Worm (Caenorhabditis elegans) whole organism, L1 larva: ENCODE results near the gene flp-6.

Experiments used
- C04F5.9 ChIP-seq: sonication (generic microtip); optimal IDR thresholded peaks from 2 replicates; lab custom pipeline; 2016; ENCODE audit warnings: missing genetic modification characterization, missing compliant biosample characterization
- Y116A8C.19 ChIP-seq: sonication (generic microtip); optimal IDR thresholded peaks from 2 replicates; lab custom pipeline; 2016; ENCODE audit warnings: missing compliant biosample characterization, missing genetic modification characterization, borderline replicate concordance
- aha-1 ChIP-seq: fragments of 150-350 bp; optimal IDR thresholded peaks from 2 replicates; lab custom pipeline; 2014; ENCODE audit warnings: missing biosample characterization, missing genetic modification characterization
- alr-1 ChIP-seq: fragments of 200-800 bp; sonication (Bioruptor generic); optimal IDR thresholded peaks from 2 replicates; lab custom pipeline; 2018; ENCODE audit warnings: borderline replicate concordance, mild to moderate bottlenecking, missing genetic modification characterization, missing compliant biosample characterization
- aly-2 ChIP-seq: fragments of 150-350 bp; optimal IDR thresholded peaks from 2 replicates; lab custom pipeline; 2014; ENCODE audit warnings: missing biosample characterization, missing genetic modification characterization
- blmp-1 ChIP-seq: fragments of 150-350 bp; optimal IDR thresholded peaks from 2 replicates; lab custom pipeline; 2014; ENCODE audit warnings: missing biosample characterization, missing genetic modification characterization
- ceh-82 ChIP-seq, 3 experiments: fragments of 150-350 bp in 1 of 3; sonication (generic microtip) in 2 of 3; optimal IDR thresholded peaks; 2 replicates each; lab custom pipeline; 2014 to 2017; ENCODE audit warnings: missing biosample characterization in 3 of 3, missing genetic modification characterization in 3 of 3
- ceh-88 ChIP-seq: fragments of 200-800 bp; sonication (Bioruptor generic); IDR thresholded peaks from 2 replicates; pipeline ENCODE4 v1.3.6; 2022; ENCODE audit warnings: missing genetic modification characterization, missing compliant biosample characterization
- efl-1 ChIP-seq, 4 experiments: fragments of 150-350 bp; optimal IDR thresholded peaks in 3 of 4; peaks in 1 of 4; 1 replicate in 1 of 4; 2 replicates in 3 of 4; lab custom pipeline; 2014; ENCODE audit warnings: missing biosample characterization in 2 of 4, missing genetic modification characterization in 2 of 4, missing genetic modification reagents in 2 of 4
- efl-3 ChIP-seq: fragments of 200-800 bp; sonication (Bioruptor generic); optimal IDR thresholded peaks from 2 replicates; lab custom pipeline; 2018; ENCODE audit warnings: mild to moderate bottlenecking, missing genetic modification characterization, missing compliant biosample characterization
- egl-13 ChIP-seq: sonication (generic microtip); optimal IDR thresholded peaks from 2 replicates; lab custom pipeline; 2016; ENCODE audit warnings: missing genotype, missing genetic modification reagents, missing genetic modification characterization, missing compliant biosample characterization
- hlh-17 ChIP-seq: fragments of 200-800 bp; sonication (Bioruptor generic); optimal IDR thresholded peaks from 2 replicates; lab custom pipeline; 2018; ENCODE audit warnings: missing genetic modification characterization, mild to moderate bottlenecking, missing compliant biosample characterization, moderate library complexity, borderline replicate concordance
- irx-1 ChIP-seq: sonication (generic microtip); optimal IDR thresholded peaks from 2 replicates; lab custom pipeline; 2016; ENCODE audit warnings: missing genetic modification characterization, missing compliant biosample characterization
- isw-1 ChIP-seq: fragments of 200-800 bp; sonication (Bioruptor generic); IDR thresholded peaks from 2 replicates; pipeline ENCODE4 v1.3.6; 2022; ENCODE audit warnings: missing genetic modification characterization, missing compliant biosample characterization
- jun-1 ChIP-seq: fragments of 150-350 bp; optimal IDR thresholded peaks from 2 replicates; lab custom pipeline; 2014; ENCODE audit warnings: missing biosample characterization, missing genetic modification reagents, missing genetic modification characterization
- lin-13 ChIP-seq: fragments of 150-350 bp; optimal IDR thresholded peaks from 2 replicates; lab custom pipeline; 2014; ENCODE audit warnings: missing biosample characterization, missing genetic modification reagents, missing genetic modification characterization
- lin-14 ChIP-seq: fragments of 200-800 bp; sonication (Bioruptor generic); optimal IDR thresholded peaks from 2 replicates; lab custom pipeline; 2018; ENCODE audit warnings: mild to moderate bottlenecking, missing genetic modification characterization, moderate library complexity, missing compliant biosample characterization
- lin-15B ChIP-seq: fragments of 150-350 bp; sonication (generic microtip); optimal IDR thresholded peaks from 3 replicates; lab custom pipeline; 2014; ENCODE audit warnings: missing biosample characterization, missing genetic modification characterization
- lin-35 ChIP-seq, 2 experiments: fragments of 150-350 bp; optimal IDR thresholded peaks; 2 replicates each; lab custom pipeline; 2014; ENCODE audit warnings: missing biosample characterization in 2 of 2, missing genetic modification characterization in 2 of 2, missing genetic modification reagents in 2 of 2
- lin-39 ChIP-seq: fragments of 150-350 bp; optimal IDR thresholded peaks from 2 replicates; lab custom pipeline; 2014; ENCODE audit warnings: missing biosample characterization, missing genetic modification reagents, missing genetic modification characterization
- lir-3 ChIP-seq: sonication (generic microtip); optimal IDR thresholded peaks from 2 replicates; lab custom pipeline; 2016; ENCODE audit warnings: mild to moderate bottlenecking, missing genetic modification characterization, moderate library complexity, missing compliant biosample characterization; ENCODE audit not compliant: poor library complexity
- lsy-2 ChIP-seq, 2 experiments: fragments of 150-350 bp; optimal IDR thresholded peaks; 2 replicates each; lab custom pipeline; 2014; ENCODE audit warnings: missing biosample characterization in 2 of 2, missing genetic modification characterization in 2 of 2
- mab-9 ChIP-seq: fragments of 200-800 bp; sonication (Bioruptor generic); IDR thresholded peaks from 2 replicates; pipeline ENCODE4 v1.3.6; 2022; ENCODE audit warnings: missing genetic modification reagents, missing genetic modification characterization, missing compliant biosample characterization
- mdl-1 ChIP-seq, 2 experiments: fragments of 150-350 bp; optimal IDR thresholded peaks; 2 replicates each; lab custom pipeline; 2014 to 2017; ENCODE audit warnings: missing biosample characterization in 2 of 2, missing genetic modification characterization in 2 of 2, inconsistent platforms in 1 of 2
- mef-2 ChIP-seq: fragments of 150-350 bp; optimal IDR thresholded peaks from 2 replicates; lab custom pipeline; 2014; ENCODE audit warnings: missing biosample characterization, missing genetic modification characterization
- mep-1 ChIP-seq: fragments of 150-350 bp; optimal IDR thresholded peaks from 2 replicates; lab custom pipeline; 2014; ENCODE audit warnings: missing biosample characterization, missing genetic modification characterization
- nhr-20 ChIP-seq: sonication (generic microtip); optimal IDR thresholded peaks from 2 replicates; lab custom pipeline; 2016; ENCODE audit warnings: mild to moderate bottlenecking, missing genetic modification characterization, missing compliant biosample characterization
- nhr-237 ChIP-seq: fragments of 150-350 bp; optimal IDR thresholded peaks from 2 replicates; lab custom pipeline; 2014; ENCODE audit warnings: missing biosample characterization, missing genetic modification characterization
- nhr-28 ChIP-seq: fragments of 150-350 bp; optimal IDR thresholded peaks from 2 replicates; lab custom pipeline; 2014; ENCODE audit warnings: missing biosample characterization, missing genetic modification characterization
- nhr-47 ChIP-seq: sonication (generic microtip); optimal IDR thresholded peaks from 2 replicates; lab custom pipeline; 2016; ENCODE audit warnings: mild to moderate bottlenecking, missing genetic modification characterization, moderate library complexity, missing compliant biosample characterization
- nhr-71 ChIP-seq: sonication (generic microtip); optimal IDR thresholded peaks from 2 replicates; lab custom pipeline; 2016; ENCODE audit warnings: mild to moderate bottlenecking, missing genetic modification characterization, moderate library complexity, missing compliant biosample characterization
- nhr-84 ChIP-seq: sonication (generic microtip); optimal IDR thresholded peaks from 2 replicates; lab custom pipeline; 2017; ENCODE audit warnings: missing biosample characterization, missing genetic modification characterization
- nhr-85 ChIP-seq: sonication (generic microtip); peaks from one replicate; lab custom pipeline; 2016; ENCODE audit warnings: missing genetic modification characterization, inconsistent platforms, missing compliant biosample characterization
- nhr-90 ChIP-seq: sonication (generic microtip); optimal IDR thresholded peaks from 2 replicates; lab custom pipeline; 2016; ENCODE audit warnings: mild to moderate bottlenecking, missing genetic modification characterization, missing compliant biosample characterization; ENCODE audit not compliant: poor library complexity
- pax-3 ChIP-seq: fragments of 200-800 bp; sonication (Bioruptor generic); optimal IDR thresholded peaks from 2 replicates; lab custom pipeline; 2018; ENCODE audit warnings: mild to moderate bottlenecking, missing genetic modification characterization, moderate library complexity, missing compliant biosample characterization
- skn-1 ChIP-seq: fragments of 150-350 bp; optimal IDR thresholded peaks from 2 replicates; lab custom pipeline; 2014; ENCODE audit warnings: missing biosample characterization, missing genetic modification characterization
- snpc-4 ChIP-seq: fragments of 150-350 bp; optimal IDR thresholded peaks from 2 replicates; lab custom pipeline; 2014; ENCODE audit warnings: missing biosample characterization, missing genetic modification characterization
- snu-23 ChIP-seq: sonication (generic microtip); optimal IDR thresholded peaks from 2 replicates; lab custom pipeline; 2016; ENCODE audit warnings: missing genetic modification characterization, missing compliant biosample characterization
- sox-4 ChIP-seq: sonication (generic microtip); optimal IDR thresholded peaks from 2 replicates; lab custom pipeline; 2016; ENCODE audit warnings: missing genetic modification characterization, missing compliant biosample characterization
- sptf-1 ChIP-seq: fragments of 150-350 bp; optimal IDR thresholded peaks from 2 replicates; lab custom pipeline; 2014; ENCODE audit warnings: missing biosample characterization, missing genetic modification characterization
- sup-37 ChIP-seq: fragments of 200-800 bp; sonication (Bioruptor generic); optimal IDR thresholded peaks from 2 replicates; lab custom pipeline; 2018; ENCODE audit warnings: mild to moderate bottlenecking, missing genetic modification characterization, missing compliant biosample characterization
- swsn-7 ChIP-seq: sonication (generic microtip); optimal IDR thresholded peaks from 2 replicates; lab custom pipeline; 2016; ENCODE audit warnings: missing genetic modification characterization, missing compliant biosample characterization
- unc-30 ChIP-seq: sonication (generic microtip); optimal IDR thresholded peaks from 2 replicates; lab custom pipeline; 2017; ENCODE audit warnings: missing biosample characterization, missing genetic modification characterization
- unc-98 ChIP-seq: fragments of 200-800 bp; sonication (Bioruptor generic); IDR thresholded peaks from 2 replicates; pipeline ENCODE4 v1.3.6; 2022; ENCODE audit warnings: missing genetic modification characterization, missing compliant biosample characterization
- zag-1 ChIP-seq: fragments of 150-350 bp; optimal IDR thresholded peaks from 2 replicates; lab custom pipeline; 2014; ENCODE audit warnings: missing biosample characterization, missing genetic modification characterization
- ztf-11 ChIP-seq, 2 experiments: sonication (generic microtip); optimal IDR thresholded peaks; 2 replicates each; lab custom pipeline; 2016 to 2017; ENCODE audit warnings: missing genetic modification characterization in 2 of 2, missing biosample characterization in 1 of 2, missing compliant biosample characterization in 1 of 2

The flp-6 gene

ce11 chrV:9471675-9472074, at the start of gene flp-6:
Gene flp-6, plus strand, starts transcription at chrV:9471975.
- TF ChIP-seq ztf-11 (tag; optimal IDR thresholded peaks at IDR 0.05; lab: Kevin White, UChicago): no peak
- TF ChIP-seq aha-1: no peak
- TF ChIP-seq lin-39: no peak
- TF ChIP-seq C04F5.9 (tag; lab: Kevin White, UChicago): no peak
- no peak for TF ChIP-seq egl-13 (tag; lab: Kevin White, UChicago)
- TF ChIP-seq skn-1 (tag; lab: Kevin White, UChicago): no peak
- no peak for TF ChIP-seq swsn-7 (tag; lab: Kevin White, UChicago)
- TF ChIP-seq sox-4 (tag; lab: Kevin White, UChicago): no peak
- no peak for TF ChIP-seq aly-2 (tag; lab: Kevin White, UChicago)
- TF ChIP-seq nhr-47 (tag; lab: Kevin White, UChicago): no peak
- TF ChIP-seq efl-3 (GFP tag; lab: Kevin White, UChicago): no peak
- no peak for TF ChIP-seq mdl-1 (tag; optimal IDR thresholded peaks at IDR 0.05; lab: Kevin White, UChicago)
- no peak for TF ChIP-seq snu-23 (GFP tag; lab: Kevin White, UChicago)
- no peak for TF ChIP-seq nhr-90 (tag; lab: Kevin White, UChicago)
- no peak for TF ChIP-seq Y116A8C.19 (tag; lab: Kevin White, UChicago)
- TF ChIP-seq irx-1 (tag; lab: Kevin White, UChicago): no peak
- TF ChIP-seq hlh-17 (GFP tag; lab: Kevin White, UChicago): no peak
- TF ChIP-seq lsy-2 (tag; optimal IDR thresholded peaks at IDR 0.05; lab: Kevin White, UChicago): no peak
- TF ChIP-seq unc-98: no peak
- TF ChIP-seq, all 84 proteins: peak for 0

ce11 chrV:9422745-9423144, 49.0 kb upstream of the flp-6 start:
- no peak for TF ChIP-seq unc-30
- TF ChIP-seq swsn-7 (tag; lab: Kevin White, UChicago): no peak
- TF ChIP-seq lin-14 (GFP tag; lab: Kevin White, UChicago): peak; percentile 15
- peak in 1 of 2 experiments; percentile 1 for TF ChIP-seq lin-35 (GFP tag; optimal IDR thresholded peaks at IDR 0.05; lab: Kevin White, UChicago)
- no peak for TF ChIP-seq mep-1 (tag; lab: Kevin White, UChicago)
- no peak for TF ChIP-seq lin-15B (tag; lab: Kevin White, UChicago)

- TF ChIP-seq blmp-1 (tag; lab: Kevin White, UChicago) (peak; percentile 29), ceh-88 (GFP tag; lab: Robert Waterston, UW) (no peak), snu-23 (GFP tag; lab: Kevin White, UChicago) (peak; percentile 22), lin-14 (GFP tag; lab: Kevin White, UChicago) (peak; percentile 57), aly-2 (tag; lab: Kevin White, UChicago) (no peak), nhr-85 (tag; lab: Kevin White, UChicago) (peak; percentile 84)
Measured at ce11 chrV:9423539-9423938, 48.2 kb upstream of the flp-6 start.

- no peak for TF ChIP-seq jun-1
- no peak for TF ChIP-seq mef-2 (tag; lab: Kevin White, UChicago)
- peak; percentile 32 for TF ChIP-seq snu-23 (GFP tag; lab: Kevin White, UChicago)
- no peak for TF ChIP-seq sptf-1 (tag; lab: Kevin White, UChicago)
- no peak for TF ChIP-seq nhr-84
- no peak for TF ChIP-seq lir-3 (tag; lab: Kevin White, UChicago)
- TF ChIP-seq sup-37 (GFP tag; lab: Kevin White, UChicago): no peak
- TF ChIP-seq nhr-28 (tag; lab: Kevin White, UChicago): no peak
- TF ChIP-seq lin-13: no peak
- no peak for TF ChIP-seq Y116A8C.19 (tag; lab: Kevin White, UChicago)
- TF ChIP-seq isw-1 (GFP tag; lab: Robert Waterston, UW): no peak
- TF ChIP-seq nhr-237 (tag; lab: Kevin White, UChicago): no peak
- peak; percentile 44 for TF ChIP-seq nhr-20 (tag; lab: Kevin White, UChicago)
- no peak for TF ChIP-seq unc-98
- no peak for TF ChIP-seq pax-3 (tag; lab: Kevin White, UChicago)
- TF ChIP-seq mab-9: no peak
- TF ChIP-seq efl-1 (optimal IDR thresholded peaks at IDR 0.05; lab: Kevin White, UChicago): peak in 1 of 2 experiments; percentile 17
- peak in 1 of 2 experiments; percentile 75 for TF ChIP-seq efl-1 (GFP tag; optimal IDR thresholded peaks at IDR 0.05 in 1 of 2; lab: Kevin White, UChicago)
- peak in 1 of 2 experiments; percentile 57 for TF ChIP-seq mdl-1 (tag; optimal IDR thresholded peaks at IDR 0.05; lab: Kevin White, UChicago)
- peak in 1 of 2 experiments; percentile 20 for TF ChIP-seq lsy-2 (tag; optimal IDR thresholded peaks at IDR 0.05; lab: Kevin White, UChicago)
- TF ChIP-seq snpc-4 (tag; lab: Kevin White, UChicago): no peak
- TF ChIP-seq alr-1 (tag; lab: Kevin White, UChicago): no peak
- no peak for TF ChIP-seq unc-30
- TF ChIP-seq nhr-71: peak; percentile 18
- peak in 1 of 3 experiments; percentile 31 for TF ChIP-seq ceh-82 (tag; optimal IDR thresholded peaks at IDR 0.05; lab: Kevin White, UChicago)
- no peak for TF ChIP-seq zag-1
Measured at ce11 chrV:9424514-9424913, 47.3 kb upstream of the flp-6 start.
